Fruit fly (Drosophila melanogaster): ENCODE measurements around the gene beg.
A peak's percentile ranks its signal among the peaks of the same experiment; 100 is the strongest.

The beg gene

DNA sequence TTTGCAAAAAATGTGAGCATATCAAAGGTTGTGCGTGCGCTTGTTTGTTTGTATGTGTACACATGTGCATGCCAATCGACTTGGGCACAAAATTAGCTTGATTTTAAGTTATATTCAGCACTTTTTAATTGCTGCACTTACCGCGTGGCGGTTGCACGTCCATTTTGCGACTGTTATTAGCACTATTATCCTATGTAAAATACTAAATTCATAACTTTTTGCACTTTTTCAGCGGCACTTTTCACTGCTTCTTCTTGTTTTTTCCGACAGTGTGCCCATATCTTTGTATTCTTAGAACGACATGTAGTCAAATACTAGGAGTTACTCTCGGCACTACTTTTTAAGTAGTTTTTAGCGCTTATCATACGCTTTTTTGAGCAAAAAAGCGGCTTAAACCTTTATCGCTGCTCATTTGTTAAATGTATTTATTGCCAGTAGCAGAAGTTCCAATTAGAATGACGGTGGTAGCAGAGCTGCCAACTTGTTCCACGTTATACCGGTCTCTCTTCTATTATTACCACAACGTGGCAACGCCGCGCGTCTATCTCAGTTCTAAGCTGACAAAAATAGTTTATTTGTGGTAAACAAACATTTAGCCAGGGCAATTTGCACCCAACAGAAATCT lies 6.9 kb downstream of the beg start, which contains the start of the genes scaf6 and Papst2 (continued):
- TF ChIP-seq ap (GFP tag; IDR thresholded peaks at IDR 0.05) (no peak), sc (optimal IDR thresholded peaks at IDR 0.05) (no peak), sc (GFP tag; optimal IDR thresholded peaks at IDR 0.05) (no peak), zen2 (GFP tag; IDR thresholded peaks at IDR 0.05; ENCODE audit: partially characterized antibody) (no peak), twi (tag; optimal IDR thresholded peaks at IDR 0.05) (no peak), B-H1 (GFP tag; IDR thresholded peaks at IDR 0.05) (no peak), Drgx (GFP tag; IDR thresholded peaks at IDR 0.05) (no peak), CG7556 (GFP tag; optimal IDR thresholded peaks at IDR 0.05) (no peak), zfh1 (GFP tag; IDR thresholded peaks at IDR 0.05) (no peak), lmd (GFP tag; IDR thresholded peaks at IDR 0.05) (no peak), fd102C (GFP tag; optimal IDR thresholded peaks at IDR 0.05) (no peak), Dip3 (GFP tag; optimal IDR thresholded peaks at IDR 0.05) (no peak), CG11456 (GFP tag; IDR thresholded peaks at IDR 0.05) (no peak), Dad (GFP tag; optimal IDR thresholded peaks at IDR 0.05) (no peak), Doc3 (GFP tag; IDR thresholded peaks at IDR 0.05; ENCODE audit: partially characterized antibody) (no peak), E2f2 (GFP tag; IDR thresholded peaks at IDR 0.05) (peak; percentile 38; the same call in 1 of the 2 replicates), wek (GFP tag; optimal IDR thresholded peaks at IDR 0.05) (no peak), Blimp-1 (GFP tag; optimal IDR thresholded peaks at IDR 0.05) (no peak), CoRest (tag; optimal IDR thresholded peaks at IDR 0.05) (peak; percentile 22), kay (GFP tag; optimal IDR thresholded peaks at IDR 0.05) (no peak), vnd (GFP tag; IDR thresholded peaks at IDR 0.05; ENCODE audit: partially characterized antibody) (0 out of 3 replicates have a peak, but pooled peaks have one; percentile 22), gfzf (GFP tag; optimal IDR thresholded peaks at IDR 0.05) (peak; percentile 88), CG4282 (GFP tag; optimal IDR thresholded peaks at IDR 0.05) (no peak), bab2 (GFP tag; optimal IDR thresholded peaks at IDR 0.05) (no peak), cg (GFP tag; optimal IDR thresholded peaks at IDR 0.05) (peak; percentile 66), Max (GFP tag; optimal IDR thresholded peaks at IDR 0.05) (no peak), Asciz (GFP tag; optimal IDR thresholded peaks at IDR 0.05) (no peak), disco-r (GFP tag; optimal IDR thresholded peaks at IDR 0.05) (no peak), fru (optimal IDR thresholded peaks at IDR 0.05) (no peak), Chrac-16 (GFP tag; optimal IDR thresholded peaks at IDR 0.05) (no peak), MESR4 (GFP tag; optimal IDR thresholded peaks at IDR 0.05) (peak; percentile 70), CG6813 (GFP tag; optimal IDR thresholded peaks at IDR 0.05) (no peak), inv (GFP tag; IDR thresholded peaks at IDR 0.05; ENCODE audit: partially characterized antibody) (no peak), MTF-1 (GFP tag; optimal IDR thresholded peaks at IDR 0.05; ENCODE audit: borderline replicate concordance) (no peak), CG9932 (GFP tag; IDR thresholded peaks at IDR 0.05) (no peak), CG18262 (tag; optimal IDR thresholded peaks at IDR 0.05) (no peak), CG2678 (tag; optimal IDR thresholded peaks at IDR 0.05) (no peak), dmrt11E (tag; optimal IDR thresholded peaks at IDR 0.05) (no peak), hbn (GFP tag; IDR thresholded peaks at IDR 0.05; ENCODE audit: partially characterized antibody) (no peak), CG15269 (tag; optimal IDR thresholded peaks at IDR 0.05) (no peak), CG15696 (tag; optimal IDR thresholded peaks at IDR 0.05) (no peak), Atf-2 (GFP tag; optimal IDR thresholded peaks at IDR 0.05) (no peak), CG15479 (GFP tag; optimal IDR thresholded peaks at IDR 0.05) (no peak), CTCF (GFP tag; optimal IDR thresholded peaks at IDR 0.05) (no peak), HmgZ (tag; optimal IDR thresholded peaks at IDR 0.05) (peak; percentile 33), CG7928 (GFP tag; optimal IDR thresholded peaks at IDR 0.05) (no peak), CG12299 (tag; optimal IDR thresholded peaks at IDR 0.05) (no peak), CG11696 (GFP tag; IDR thresholded peaks at IDR 0.05) (no peak), run (tag; optimal IDR thresholded peaks at IDR 0.05) (no peak), CG16779 (GFP tag; IDR thresholded peaks at IDR 0.05) (no peak), Mad (GFP tag; optimal IDR thresholded peaks at IDR 0.05) (no peak)

Data from whole organism, embryonic.